Worm (Caenorhabditis elegans) whole organism, late embryonic: ENCODE results near the gene F42A9.9.

Experiments
- C08G9.2 ChIP-seq: sonication (generic microtip); optimal IDR thresholded peaks from 2 replicates; lab custom pipeline; 2016; ENCODE audit warnings: mild to moderate bottlenecking, missing genetic modification characterization, moderate library complexity, missing compliant biosample characterization
- T23F11.4 ChIP-seq: fragments of 200-800 bp; sonication (Bioruptor generic); optimal IDR thresholded peaks from 2 replicates; lab custom pipeline; 2018; ENCODE audit warnings: mild to moderate bottlenecking, missing genetic modification characterization, missing compliant biosample characterization
- ahr-1 ChIP-seq: sonication (generic microtip); optimal IDR thresholded peaks from 2 replicates; lab custom pipeline; 2016; ENCODE audit warnings: missing genetic modification characterization, missing compliant biosample characterization
- ceh-18 ChIP-seq: sonication (generic microtip); optimal IDR thresholded peaks from 2 replicates; lab custom pipeline; 2016; ENCODE audit warnings: missing genetic modification characterization, missing compliant biosample characterization
- ceh-19 ChIP-seq: fragments of 200-800 bp; sonication (Bioruptor generic); optimal IDR thresholded peaks from 2 replicates; lab custom pipeline; 2018; ENCODE audit warnings: mild to moderate bottlenecking, missing genetic modification characterization, missing compliant biosample characterization
- ceh-24 ChIP-seq: sonication (generic microtip); optimal IDR thresholded peaks from 2 replicates; lab custom pipeline; 2016; ENCODE audit warnings: mild to moderate bottlenecking, missing genetic modification characterization, missing compliant biosample characterization
- ceh-30 ChIP-seq: fragments of 150-350 bp; optimal IDR thresholded peaks from 2 replicates; lab custom pipeline; 2014; ENCODE audit warnings: missing biosample characterization, missing genetic modification characterization
- ceh-31 ChIP-seq: sonication (generic microtip); optimal IDR thresholded peaks from 2 replicates; lab custom pipeline; 2016; ENCODE audit warnings: missing genetic modification characterization, missing compliant biosample characterization
- ceh-34 ChIP-seq: sonication (generic microtip); optimal IDR thresholded peaks from 2 replicates; lab custom pipeline; 2016; ENCODE audit warnings: mild to moderate bottlenecking, missing genetic modification characterization, missing compliant biosample characterization
- ceh-48 ChIP-seq: sonication (generic microtip); optimal IDR thresholded peaks from 2 replicates; lab custom pipeline; 2016; ENCODE audit warnings: missing genetic modification characterization, inconsistent platforms, missing compliant biosample characterization
- ceh-6 ChIP-seq: fragments of 200-800 bp; sonication (Bioruptor generic); optimal IDR thresholded peaks from 2 replicates; lab custom pipeline; 2018; ENCODE audit warnings: mild to moderate bottlenecking, missing genetic modification characterization, missing compliant biosample characterization
- elt-4 ChIP-seq: sonication (generic microtip); optimal IDR thresholded peaks from 2 replicates; lab custom pipeline; 2016; ENCODE audit warnings: missing genetic modification characterization, missing compliant biosample characterization
- fax-1 ChIP-seq: sonication (generic microtip); optimal IDR thresholded peaks from 2 replicates; lab custom pipeline; 2016; ENCODE audit warnings: missing genotype, missing genetic modification characterization, missing compliant biosample characterization
- fkh-10 ChIP-seq: fragments of 150-350 bp; optimal IDR thresholded peaks from 2 replicates; lab custom pipeline; 2014; ENCODE audit warnings: missing biosample characterization, missing genetic modification reagents, missing genetic modification characterization
- gmeb-2 ChIP-seq: sonication (generic microtip); optimal IDR thresholded peaks from 2 replicates; lab custom pipeline; 2016; ENCODE audit warnings: missing genetic modification characterization, inconsistent platforms, missing compliant biosample characterization
- hlh-15 ChIP-seq: sonication (generic microtip); optimal IDR thresholded peaks from 2 replicates; lab custom pipeline; 2016; ENCODE audit warnings: missing genetic modification characterization, missing compliant biosample characterization
- hlh-6 ChIP-seq: sonication (generic microtip); optimal IDR thresholded peaks from 2 replicates; lab custom pipeline; 2016; ENCODE audit warnings: missing genotype, missing genetic modification characterization, missing compliant biosample characterization
- hlh-8 ChIP-seq: sonication (generic microtip); optimal IDR thresholded peaks from 2 replicates; lab custom pipeline; 2016; ENCODE audit warnings: missing genotype, missing genetic modification characterization, missing compliant biosample characterization
- lim-6 ChIP-seq: sonication (generic microtip); optimal IDR thresholded peaks from 2 replicates; lab custom pipeline; 2016; ENCODE audit warnings: missing genetic modification characterization, missing compliant biosample characterization
- madf-2 ChIP-seq: sonication (generic microtip); optimal IDR thresholded peaks from 2 replicates; lab custom pipeline; 2017; ENCODE audit warnings: missing genetic modification characterization, missing compliant biosample characterization
- mec-3 ChIP-seq: sonication (generic microtip); optimal IDR thresholded peaks from 2 replicates; lab custom pipeline; 2016; ENCODE audit warnings: borderline replicate concordance, missing genetic modification characterization, missing compliant biosample characterization
- nfya-1 ChIP-seq: sonication (generic microtip); optimal IDR thresholded peaks from 2 replicates; lab custom pipeline; 2017; ENCODE audit warnings: missing genetic modification characterization, mild to moderate bottlenecking, missing compliant biosample characterization, antibody characterized with exemption, moderate library complexity
- nhr-11 ChIP-seq: fragments of 150-350 bp; optimal IDR thresholded peaks from 2 replicates; lab custom pipeline; 2014; ENCODE audit warnings: missing biosample characterization, missing genetic modification characterization
- npax-4 ChIP-seq: sonication (generic microtip); optimal IDR thresholded peaks from 2 replicates; lab custom pipeline; 2016; ENCODE audit warnings: missing genetic modification characterization, missing compliant biosample characterization
- pag-3 ChIP-seq: sonication (generic microtip); optimal IDR thresholded peaks from 2 replicates; lab custom pipeline; 2016; ENCODE audit warnings: missing compliant biosample characterization, missing genetic modification characterization, borderline replicate concordance
- pax-1 ChIP-seq: fragments of 150-350 bp; optimal IDR thresholded peaks from 2 replicates; lab custom pipeline; 2014; ENCODE audit warnings: missing biosample characterization, missing genetic modification characterization
- pha-2 ChIP-seq: sonication (generic microtip); optimal IDR thresholded peaks from 2 replicates; lab custom pipeline; 2017; ENCODE audit warnings: mild to moderate bottlenecking, missing genetic modification characterization, missing compliant biosample characterization
- pha-4 ChIP-seq: fragments of 150-350 bp; optimal IDR thresholded peaks from 2 replicates; lab custom pipeline; 2018; ENCODE audit warnings: missing biosample characterization, missing genetic modification reagents, missing genetic modification characterization
- pqm-1 ChIP-seq: sonication (generic microtip); optimal IDR thresholded peaks from 2 replicates; lab custom pipeline; 2016; ENCODE audit warnings: missing genetic modification characterization, missing compliant biosample characterization
- pros-1 ChIP-seq: fragments of 150-350 bp; optimal IDR thresholded peaks from 2 replicates; lab custom pipeline; 2014; ENCODE audit warnings: missing biosample characterization, missing genetic modification reagents, missing genetic modification characterization
- sox-2 ChIP-seq: fragments of 200-800 bp; sonication (Bioruptor generic); IDR thresholded peaks from 2 replicates; pipeline ENCODE4 v1.3.6; 2022; ENCODE audit warnings: missing genetic modification reagents, missing genetic modification characterization, missing compliant biosample characterization
- sox-4 ChIP-seq: sonication (generic microtip); optimal IDR thresholded peaks from 2 replicates; lab custom pipeline; 2017; ENCODE audit warnings: mild to moderate bottlenecking, missing genetic modification characterization, inconsistent platforms, missing compliant biosample characterization
- tbx-2 ChIP-seq: sonication (generic microtip); optimal IDR thresholded peaks from 2 replicates; lab custom pipeline; 2016; ENCODE audit warnings: missing genetic modification characterization, missing compliant biosample characterization
- tbx-7 ChIP-seq: sonication (generic microtip); optimal IDR thresholded peaks from 2 replicates; lab custom pipeline; 2016; ENCODE audit warnings: missing genotype, missing genetic modification characterization, missing compliant biosample characterization
- unc-3 ChIP-seq, 2 experiments: fragments of 200-800 bp in 1 of 2; sonication (Bioruptor generic) in 1 of 2; sonication (generic microtip) in 1 of 2; conservative IDR thresholded peaks in 1 of 2; optimal IDR thresholded peaks in 1 of 2; 2 replicates each; pipeline versions ENCODE4 v1.3.6 to Lab custom; 2016 to 2022; ENCODE audit warnings: missing compliant biosample characterization in 2 of 2, missing genetic modification characterization in 2 of 2, missing genetic modification reagents in 1 of 2
- unc-42 ChIP-seq: sonication (generic microtip); optimal IDR thresholded peaks from 2 replicates; lab custom pipeline; 2016; ENCODE audit warnings: missing genotype, missing genetic modification characterization, missing compliant biosample characterization
- unc-55 ChIP-seq: sonication (generic microtip); optimal IDR thresholded peaks from 2 replicates; lab custom pipeline; 2017; ENCODE audit warnings: missing biosample characterization, missing genetic modification reagents, missing genetic modification characterization
- ztf-16 ChIP-seq: sonication (generic microtip); optimal IDR thresholded peaks from 2 replicates; lab custom pipeline; 2017; ENCODE audit warnings: missing genetic modification characterization, missing compliant biosample characterization

The F42A9.9 gene

DNA sequence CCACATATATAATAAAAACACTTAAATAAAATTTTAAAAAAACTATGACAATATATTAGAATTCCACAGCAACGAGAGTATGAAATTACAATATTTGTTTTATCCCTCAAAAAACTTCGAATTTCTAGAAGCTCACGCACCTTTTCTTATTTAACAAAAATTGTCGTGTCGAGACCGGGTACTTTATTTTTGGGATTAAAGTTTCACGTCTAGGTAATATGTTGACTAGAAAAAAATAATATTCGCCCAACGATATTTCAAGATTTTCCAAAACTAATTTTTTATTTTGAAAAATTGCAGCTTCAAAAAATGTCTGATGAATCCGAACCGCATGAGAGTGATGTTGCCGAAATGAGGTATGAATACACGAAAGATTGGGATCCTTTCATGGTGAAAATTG lies 5.8 kb upstream of the F42A9.9 start, which contains the start of gene C49C8.3:
TSS of gene C49C8.3 (plus strand) at position 301 of the 400 bp plus-strand sequence.
- TF ChIP-seq pax-1 (tag; lab: Kevin White, UChicago) = no peak
- no peak for TF ChIP-seq hlh-8 (tag; lab: Kevin White, UChicago)
- no peak for TF ChIP-seq unc-3 (GFP tag; conservative IDR thresholded peaks at IDR 0.05; lab: Robert Waterston, UW)
- TF ChIP-seq unc-3 (tag; optimal IDR thresholded peaks at IDR 0.05; lab: Kevin White, UChicago) = no peak
- TF ChIP-seq pqm-1 = no peak
- no peak for TF ChIP-seq ceh-6 (GFP tag; lab: Kevin White, UChicago)
- TF ChIP-seq sox-2 (GFP tag; lab: Robert Waterston, UW) = no peak
- no peak for TF ChIP-seq ceh-30
- no peak for TF ChIP-seq nhr-11
- TF ChIP-seq hlh-15 (tag; lab: Kevin White, UChicago) = no peak
- TF ChIP-seq, all 69 proteins: peak for 0

DNA sequence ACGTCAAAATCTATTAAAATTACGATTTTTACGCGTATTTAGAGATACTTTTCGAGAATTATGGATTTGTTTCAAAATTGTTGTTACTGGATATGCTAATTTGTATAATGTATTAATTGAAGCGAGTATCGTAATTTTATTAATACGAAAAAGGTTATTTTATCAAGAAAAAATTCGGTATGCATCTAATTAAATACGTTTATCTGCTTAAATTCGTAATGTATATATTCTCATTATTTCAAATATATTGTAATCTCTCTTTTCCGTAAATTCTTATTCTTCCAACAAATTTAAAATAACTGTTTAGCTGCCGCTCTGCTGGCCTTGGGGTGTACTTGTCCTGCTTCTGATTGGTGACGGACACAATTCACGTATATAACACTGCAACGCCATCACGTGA lies 7.6 kb downstream of the F42A9.9 start, which contains the start of gene dgk-4:
TSS of gene dgk-4 (plus strand) at position 301 of the 400 bp plus-strand sequence.
- TF ChIP-seq ceh-19 (GFP tag; lab: Kevin White, UChicago) = no peak
- TF ChIP-seq npax-4 = no peak
- TF ChIP-seq C08G9.2 (tag; lab: Kevin White, UChicago) = no peak
- no peak for TF ChIP-seq lim-6
- TF ChIP-seq gmeb-2 (tag; lab: Kevin White, UChicago) = no peak
- TF ChIP-seq pag-3 (tag; lab: Kevin White, UChicago) = no peak
- TF ChIP-seq pros-1 (tag; lab: Kevin White, UChicago) = no peak
- TF ChIP-seq ztf-16 (tag; lab: Kevin White, UChicago) = no peak
- TF ChIP-seq elt-4 (tag; lab: Kevin White, UChicago) = no peak
- no peak for TF ChIP-seq hlh-6
- TF ChIP-seq fax-1 = no peak

DNA sequence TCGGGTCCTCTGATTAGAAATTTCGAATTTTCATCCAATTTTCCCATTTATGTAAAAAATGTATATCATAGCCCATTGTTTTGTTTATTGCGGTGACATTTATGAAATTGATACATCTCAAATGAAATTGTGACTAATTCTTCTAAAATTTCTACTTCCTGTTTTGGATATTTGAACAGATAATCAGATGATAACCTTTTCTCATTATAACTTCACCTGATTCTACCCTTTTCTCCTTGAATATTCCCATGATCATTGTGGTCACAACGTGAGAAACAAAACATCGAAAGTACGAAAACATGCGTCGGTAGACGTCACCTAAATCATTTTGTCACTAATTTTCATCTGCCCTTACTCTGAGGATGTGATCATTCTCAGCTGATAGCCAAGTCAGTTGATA lies 8.4 kb downstream of the F42A9.9 start:
- TF ChIP-seq fkh-10 (no peak), T23F11.4 (GFP tag; lab: Kevin White, UChicago) (no peak), tbx-7 (no peak), pha-2 (tag; lab: Kevin White, UChicago) (no peak), ztf-16 (tag; lab: Kevin White, UChicago) (no peak), sox-4 (tag; lab: Kevin White, UChicago) (no peak), ceh-34 (tag; lab: Kevin White, UChicago) (no peak), ceh-24 (tag; lab: Kevin White, UChicago) (no peak), ceh-48 (tag; lab: Kevin White, UChicago) (no peak)
- TF ChIP-seq, all 69 proteins: peak for 0

DNA sequence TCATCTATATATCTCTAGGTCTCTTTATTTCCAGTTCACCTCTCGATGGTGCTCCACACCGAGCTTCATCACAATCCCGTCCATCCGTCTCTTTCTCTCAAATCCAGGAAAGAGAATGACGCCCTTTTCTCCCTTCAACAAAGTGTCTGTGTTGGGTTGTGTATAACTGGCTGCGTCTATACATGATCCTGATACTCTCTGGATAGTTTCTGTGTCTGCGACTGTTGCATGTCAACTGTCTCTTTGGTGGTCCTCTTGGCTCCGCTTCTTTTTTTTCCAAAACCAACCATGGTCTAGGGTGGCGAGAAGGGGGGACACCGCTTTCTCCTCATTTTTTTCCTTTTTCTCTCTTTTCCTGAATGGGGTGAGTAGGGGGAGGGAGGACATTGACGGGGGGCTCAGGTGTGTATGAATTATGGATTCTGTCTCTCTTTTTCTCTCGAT lies 9.0 kb downstream of the F42A9.9 start:
- no peak for TF ChIP-seq pag-3 (tag; lab: Kevin White, UChicago)
- TF ChIP-seq pha-2 (tag; lab: Kevin White, UChicago) = no peak
- peak; percentile 37 for TF ChIP-seq tbx-2 (tag; lab: Kevin White, UChicago)
- TF ChIP-seq pros-1 (tag; lab: Kevin White, UChicago) = no peak
- no peak for TF ChIP-seq ceh-30
- TF ChIP-seq mec-3 = no peak
- TF ChIP-seq pqm-1 = no peak
- peak; percentile 64 for TF ChIP-seq nfya-1
- peak; percentile 11 for TF ChIP-seq madf-2 (tag; lab: Kevin White, UChicago)
- TF ChIP-seq ceh-19 (GFP tag; lab: Kevin White, UChicago) = peak; percentile 37
- TF ChIP-seq ceh-6 (GFP tag; lab: Kevin White, UChicago) = no peak
- TF ChIP-seq lim-6 = peak; percentile 12
- TF ChIP-seq fkh-10 = no peak
- TF ChIP-seq ceh-18 (tag; lab: Kevin White, UChicago) = peak; percentile 62
- TF ChIP-seq unc-55 (GFP tag; lab: Kevin White, UChicago) = peak; percentile 86
- no peak for TF ChIP-seq ahr-1 (tag; lab: Kevin White, UChicago)
- peak; percentile 22 for TF ChIP-seq unc-42 (tag; lab: Kevin White, UChicago)
- TF ChIP-seq pha-4 (tag; lab: Kevin White, UChicago) = no peak
- TF ChIP-seq ceh-31 (tag; lab: Kevin White, UChicago) = peak; percentile 68
- TF ChIP-seq, all 69 proteins: peak for 9
